Fruit fly (Drosophila melanogaster) whole organism, prepupa: ENCODE results near the gene hth.

Experiments
- Blimp-1 ChIP-seq: fragments of 200-800 bp; sonication (Bioruptor generic); optimal IDR thresholded peaks from 3 replicates; lab custom pipeline; 2017; ENCODE audit warnings: missing biosample characterization, missing genetic modification characterization, mild to moderate bottlenecking, moderate library complexity, missing genetic modification reagents
- CG10631 ChIP-seq: fragments of 200-800 bp; sonication (Bioruptor generic); optimal IDR thresholded peaks from 2 replicates; lab custom pipeline; 2016; ENCODE audit warnings: missing biosample characterization, missing genetic modification characterization
- CG10669 ChIP-seq: fragments of 200-800 bp; sonication (Bioruptor generic); optimal IDR thresholded peaks from 3 replicates; lab custom pipeline; 2018; ENCODE audit warnings: missing biosample characterization, mild to moderate bottlenecking, missing genetic modification characterization, moderate library complexity
- CG11294 ChIP-seq: fragments of 200-800 bp; sonication (Bioruptor generic); IDR thresholded peaks from 2 replicates; pipeline ENCODE4 v1.3.6; 2022; ENCODE audit warnings: missing biosample characterization, missing genetic modification characterization
- CG11762 ChIP-seq: fragments of 200-800 bp; sonication (Bioruptor generic); optimal IDR thresholded peaks from 3 replicates; lab custom pipeline; 2016; ENCODE audit warnings: missing biosample characterization, missing genetic modification characterization; ENCODE audit not compliant: insufficient read depth
- CG15336 ChIP-seq: fragments of 200-800 bp; sonication (Bioruptor generic); IDR thresholded peaks from 2 replicates; pipeline ENCODE4 v1.3.6; 2022; ENCODE audit warnings: missing biosample characterization, missing genetic modification characterization
- CG16779 ChIP-seq: fragments of 200-800 bp; sonication (Bioruptor generic); optimal IDR thresholded peaks from 3 replicates; lab custom pipeline; 2017; ENCODE audit warnings: missing biosample characterization, mild to moderate bottlenecking, missing genetic modification characterization
- CG3032 ChIP-seq: fragments of 200-800 bp; optimal IDR thresholded peaks from 2 replicates; lab custom pipeline; 2019; ENCODE audit warnings: missing biosample characterization, mild to moderate bottlenecking, missing genetic modification characterization, moderate library complexity
- CG31627 ChIP-seq: fragments of 200-800 bp; sonication (Bioruptor generic); optimal IDR thresholded peaks from 3 replicates; lab custom pipeline; 2016; ENCODE audit warnings: missing biosample characterization, missing genetic modification characterization
- CG32006 ChIP-seq: fragments of 200-800 bp; sonication (Bioruptor generic); optimal IDR thresholded peaks from 3 replicates; lab custom pipeline; 2017; ENCODE audit warnings: missing biosample characterization, mild to moderate bottlenecking, missing genetic modification characterization
- CG3919 ChIP-seq: fragments of 200-800 bp; sonication (Bioruptor generic); optimal IDR thresholded peaks from 3 replicates; lab custom pipeline; 2016; ENCODE audit warnings: missing biosample characterization, missing genetic modification characterization
- CG6163 ChIP-seq: fragments of 200-800 bp; sonication (Bioruptor generic); IDR thresholded peaks from 3 replicates; pipeline ENCODE4 v1.3.6; 2022; ENCODE audit warnings: missing biosample characterization, missing genetic modification characterization
- CG6276 ChIP-seq: fragments of 200-800 bp; sonication (Bioruptor generic); optimal IDR thresholded peaks from 2 replicates; lab custom pipeline; 2017; ENCODE audit warnings: missing biosample characterization, mild to moderate bottlenecking, missing genetic modification characterization
- CG6808 ChIP-seq: fragments of 200-800 bp; sonication (Bioruptor generic); optimal IDR thresholded peaks from 3 replicates; lab custom pipeline; 2017; ENCODE audit warnings: missing biosample characterization, missing genetic modification characterization, mild to moderate bottlenecking, moderate library complexity, missing genetic modification reagents
- CG6854 ChIP-seq: fragments of 200-800 bp; sonication (Bioruptor generic); optimal IDR thresholded peaks from 2 replicates; lab custom pipeline; 2017; ENCODE audit warnings: missing biosample characterization, mild to moderate bottlenecking, missing genetic modification characterization
- CG8119 ChIP-seq: fragments of 200-800 bp; sonication (Bioruptor generic); IDR thresholded peaks from 3 replicates; pipeline ENCODE4 v1.3.6; 2022; ENCODE audit warnings: missing biosample characterization, missing genetic modification characterization
- CG8632 ChIP-seq: fragments of 200-800 bp; sonication (Bioruptor generic); optimal IDR thresholded peaks from 3 replicates; lab custom pipeline; 2016; ENCODE audit warnings: missing biosample characterization, missing genetic modification characterization
- Eip75B ChIP-seq: fragments of 200-800 bp; sonication (Bioruptor generic); optimal IDR thresholded peaks from 3 replicates; lab custom pipeline; 2016; ENCODE audit warnings: missing biosample characterization, missing genetic modification characterization
- Eip78C ChIP-seq: fragments of 200-800 bp; sonication (Bioruptor generic); peaks from one replicate; lab custom pipeline; 2016; ENCODE audit warnings: missing biosample characterization, missing genetic modification characterization
- Eip93F ChIP-seq: fragments of 200-800 bp; sonication (Bioruptor generic); optimal IDR thresholded peaks from 2 replicates; lab custom pipeline; 2016; ENCODE audit warnings: missing biosample characterization, mild to moderate bottlenecking, missing genetic modification characterization
- Ets96B ChIP-seq: fragments of 200-800 bp; optimal IDR thresholded peaks from 2 replicates; lab custom pipeline; 2019; ENCODE audit warnings: missing biosample characterization, mild to moderate bottlenecking, missing genetic modification characterization, moderate library complexity
- Hr38 ChIP-seq: sonication (Bioruptor generic); optimal IDR thresholded peaks from 2 replicates; lab custom pipeline; 2016; ENCODE audit warnings: missing biosample characterization, missing genetic modification characterization
- Hr39 ChIP-seq: fragments of 200-800 bp; sonication (Bioruptor generic); optimal IDR thresholded peaks from 2 replicates; lab custom pipeline; 2016; ENCODE audit warnings: missing biosample characterization, missing genetic modification characterization
- Hr4 ChIP-seq: fragments of 200-800 bp; sonication (Bioruptor generic); optimal IDR thresholded peaks from 3 replicates; lab custom pipeline; 2016; ENCODE audit warnings: missing biosample characterization, missing genetic modification characterization
- Lpt ChIP-seq: fragments of 200-800 bp; sonication (Bioruptor generic); optimal IDR thresholded peaks from 3 replicates; lab custom pipeline; 2016; ENCODE audit warnings: missing biosample characterization, missing genetic modification characterization
- Met ChIP-seq: fragments of 200-800 bp; sonication (Bioruptor generic); optimal IDR thresholded peaks from 3 replicates; lab custom pipeline; 2016; ENCODE audit warnings: missing biosample characterization, missing genetic modification characterization
- OdsH ChIP-seq: fragments of 200-800 bp; sonication (Bioruptor generic); optimal IDR thresholded peaks from 3 replicates; lab custom pipeline; 2016; ENCODE audit warnings: missing biosample characterization, missing genetic modification characterization
- Smox ChIP-seq: fragments of 200-800 bp; sonication (Bioruptor generic); optimal IDR thresholded peaks from 3 replicates; lab custom pipeline; 2016; ENCODE audit warnings: missing biosample characterization, missing genetic modification characterization
- Sox102F ChIP-seq: fragments of 200-800 bp; sonication (Bioruptor generic); optimal IDR thresholded peaks from 2 replicates; lab custom pipeline; 2016; ENCODE audit warnings: missing biosample characterization, mild to moderate bottlenecking, missing genetic modification characterization
- Sox15 ChIP-seq: fragments of 200-800 bp; sonication (Bioruptor generic); optimal IDR thresholded peaks from 3 replicates; lab custom pipeline; 2016; ENCODE audit warnings: missing biosample characterization, missing genetic modification characterization
- achi ChIP-seq: fragments of 200-800 bp; sonication (Bioruptor generic); optimal IDR thresholded peaks from 3 replicates; lab custom pipeline; 2016; ENCODE audit warnings: missing biosample characterization, missing genetic modification characterization
- acj6 ChIP-seq: fragments of 200-800 bp; sonication (Bioruptor generic); optimal IDR thresholded peaks from 3 replicates; lab custom pipeline; 2016; ENCODE audit warnings: missing biosample characterization, missing genetic modification characterization
- cyc ChIP-seq: fragments of 200-800 bp; sonication (Bioruptor generic); optimal IDR thresholded peaks from 3 replicates; lab custom pipeline; 2016; ENCODE audit warnings: missing biosample characterization, missing genetic modification characterization
- dac ChIP-seq: fragments of 200-800 bp; sonication (Bioruptor generic); optimal IDR thresholded peaks from 2 replicates; lab custom pipeline; 2017; ENCODE audit warnings: missing biosample characterization, mild to moderate bottlenecking, missing genetic modification characterization
- dsx ChIP-seq: fragments of 200-800 bp; optimal IDR thresholded peaks from 3 replicates; lab custom pipeline; 2019; ENCODE audit warnings: missing biosample characterization, mild to moderate bottlenecking, missing genetic modification characterization, moderate library complexity; ENCODE audit not compliant: poor library complexity, severe bottlenecking
- esn ChIP-seq: fragments of 200-800 bp; sonication (Bioruptor generic); optimal IDR thresholded peaks from 2 replicates; lab custom pipeline; 2016; ENCODE audit warnings: missing biosample characterization, mild to moderate bottlenecking, missing genetic modification characterization, moderate library complexity
- fd59A ChIP-seq: fragments of 200-800 bp; sonication (Bioruptor generic); optimal IDR thresholded peaks from 2 replicates; lab custom pipeline; 2017; ENCODE audit warnings: missing biosample characterization, mild to moderate bottlenecking, missing genetic modification characterization, missing genetic modification reagents
- fkh ChIP-seq: fragments of 200-800 bp; sonication (Bioruptor generic); optimal IDR thresholded peaks from 3 replicates; lab custom pipeline; 2017; ENCODE audit warnings: missing biosample characterization, mild to moderate bottlenecking, missing genetic modification characterization, moderate library complexity
- lz ChIP-seq: fragments of 200-800 bp; sonication (Bioruptor generic); optimal IDR thresholded peaks from 3 replicates; lab custom pipeline; 2016; ENCODE audit warnings: missing biosample characterization, missing genetic modification characterization
- net ChIP-seq: fragments of 200-800 bp; sonication (Bioruptor generic); optimal IDR thresholded peaks from 3 replicates; lab custom pipeline; 2016; ENCODE audit warnings: missing biosample characterization, missing genetic modification characterization
- pdm3 ChIP-seq: fragments of 200-800 bp; sonication (Bioruptor generic); optimal IDR thresholded peaks from 3 replicates; lab custom pipeline; 2016; ENCODE audit warnings: missing biosample characterization, missing genetic modification characterization
- salr ChIP-seq, 2 experiments: fragments of 200-800 bp; sonication (Bioruptor generic); optimal IDR thresholded peaks; 3 replicates each; lab custom pipeline; 2016 to 2018; ENCODE audit warnings: missing biosample characterization in 2 of 2, missing genetic modification characterization in 2 of 2, mild to moderate bottlenecking in 1 of 2
- svp ChIP-seq: fragments of 200-800 bp; sonication (Bioruptor generic); peaks from one replicate; lab custom pipeline; 2016; ENCODE audit warnings: missing biosample characterization, missing genetic modification characterization
- topi ChIP-seq: fragments of 200-800 bp; sonication (Bioruptor generic); optimal IDR thresholded peaks from 3 replicates; lab custom pipeline; 2016; ENCODE audit warnings: missing biosample characterization, missing genetic modification characterization
- vri ChIP-seq: fragments of 200-800 bp; sonication (Bioruptor generic); optimal IDR thresholded peaks from 3 replicates; lab custom pipeline; 2016; ENCODE audit warnings: missing biosample characterization, mild to moderate bottlenecking, missing genetic modification characterization

The hth gene

DNA sequence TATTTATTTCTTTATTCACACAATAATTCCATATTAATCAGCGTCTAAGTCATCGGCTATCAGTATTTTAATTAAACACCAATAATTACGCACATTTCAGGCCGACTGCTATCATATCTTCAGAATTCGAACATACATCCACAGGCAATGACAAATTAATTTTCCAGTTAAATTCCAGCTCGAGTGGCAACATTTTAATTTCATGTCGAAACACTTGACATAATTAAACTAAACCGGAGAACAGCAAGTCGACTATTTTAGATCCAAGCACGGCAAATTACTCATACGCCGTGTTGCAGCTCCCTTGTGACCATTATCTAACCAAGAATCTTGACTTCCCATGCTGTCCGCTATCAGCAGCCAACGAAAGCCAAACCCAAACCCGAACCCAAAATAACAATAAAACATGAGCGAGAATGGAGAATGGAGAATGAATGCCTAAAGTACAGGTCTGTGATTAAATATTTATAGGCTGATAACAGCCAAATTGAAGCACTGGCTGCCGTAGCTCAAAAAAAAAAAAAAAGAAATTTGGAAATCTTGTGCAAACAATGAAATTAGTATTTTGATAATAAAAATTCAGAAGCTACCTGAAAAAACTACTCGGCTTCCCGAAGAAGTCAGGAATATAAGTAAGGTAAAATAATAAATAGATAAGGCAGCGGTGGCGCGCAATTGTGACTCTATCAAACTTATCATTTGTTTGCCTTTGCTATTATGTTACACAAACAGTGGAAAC, 72.8 kb downstream of the hth start:
- TF ChIP-seq svp (GFP tag; lab: Kevin White, UChicago), result peak; percentile 13
- no peak for TF ChIP-seq Ets96B (tag; lab: Kevin White, UChicago)
- no peak for TF ChIP-seq CG3919 (GFP tag; lab: Kevin White, UChicago)
- TF ChIP-seq CG11294 (GFP tag; lab: Robert Waterston, UW), result no peak
- no peak for TF ChIP-seq CG6276 (GFP tag; lab: Kevin White, UChicago)
- TF ChIP-seq OdsH (GFP tag; lab: Kevin White, UChicago), result no peak
- TF ChIP-seq vri (GFP tag; lab: Kevin White, UChicago), result peak; percentile 14
- no peak for TF ChIP-seq Hr38 (GFP tag; lab: Kevin White, UChicago)
- no peak for TF ChIP-seq Lpt
- TF ChIP-seq Sox15 (GFP tag; lab: Kevin White, UChicago), result no peak
- TF ChIP-seq CG31627 (GFP tag; lab: Kevin White, UChicago), result no peak
- no peak for TF ChIP-seq lz
- no peak for TF ChIP-seq fd59A (GFP tag; lab: Kevin White, UChicago)
- peak; percentile 92 for TF ChIP-seq fkh (GFP tag; lab: Kevin White, UChicago)
- TF ChIP-seq Blimp-1 (GFP tag; lab: Kevin White, UChicago), result no peak
- TF ChIP-seq Met (GFP tag; lab: Kevin White, UChicago), result no peak
- TF ChIP-seq Sox102F, result no peak
- TF ChIP-seq, all 60 proteins: peak for 3

dm6 chr3R:10564229-10564628, 75.1 kb downstream of the hth start:
- TF ChIP-seq pdm3, result no peak
- peak; percentile 5 for TF ChIP-seq Hr39
- peak; percentile 6 for TF ChIP-seq achi (GFP tag; lab: Kevin White, UChicago)
- 0 out of 3 replicates have a peak, but pooled peaks have one; percentile 19 for TF ChIP-seq CG8119 (GFP tag; lab: Robert Waterston, UW)
- TF ChIP-seq CG6163, result no peak
- no peak for TF ChIP-seq Ets96B (tag; lab: Kevin White, UChicago)
- TF ChIP-seq esn (GFP tag; lab: Kevin White, UChicago), result peak; percentile 11
- peak; percentile 22 for TF ChIP-seq CG32006 (GFP tag; lab: Kevin White, UChicago)
- TF ChIP-seq CG10631 (GFP tag; lab: Kevin White, UChicago), result peak; percentile 9
- TF ChIP-seq CG3919 (GFP tag; lab: Kevin White, UChicago), result peak; percentile 18
- TF ChIP-seq Smox, result no peak
- no peak for TF ChIP-seq CG11294 (GFP tag; lab: Robert Waterston, UW)
- TF ChIP-seq salr (GFP tag; optimal IDR thresholded peaks at IDR 0.05; lab: Kevin White, UChicago), result no peak
- peak; percentile 27 for TF ChIP-seq OdsH (GFP tag; lab: Kevin White, UChicago)
- no peak for TF ChIP-seq fd59A (GFP tag; lab: Kevin White, UChicago)
- TF ChIP-seq acj6, result peak; percentile 22
- TF ChIP-seq Met (GFP tag; lab: Kevin White, UChicago), result no peak
- peak; percentile 50 for TF ChIP-seq Eip78C (GFP tag; lab: Kevin White, UChicago)
- peak; percentile 25; the same call in 1 of the 2 replicates for TF ChIP-seq CG15336 (GFP tag; lab: Robert Waterston, UW)
- no peak for TF ChIP-seq CG6808 (GFP tag; lab: Kevin White, UChicago)
- TF ChIP-seq CG6854, result no peak
- TF ChIP-seq Blimp-1 (GFP tag; lab: Kevin White, UChicago), result no peak
- no peak for TF ChIP-seq cyc (GFP tag; lab: Kevin White, UChicago)
- peak; percentile 10 for TF ChIP-seq Hr4 (GFP tag; lab: Kevin White, UChicago)

DNA sequence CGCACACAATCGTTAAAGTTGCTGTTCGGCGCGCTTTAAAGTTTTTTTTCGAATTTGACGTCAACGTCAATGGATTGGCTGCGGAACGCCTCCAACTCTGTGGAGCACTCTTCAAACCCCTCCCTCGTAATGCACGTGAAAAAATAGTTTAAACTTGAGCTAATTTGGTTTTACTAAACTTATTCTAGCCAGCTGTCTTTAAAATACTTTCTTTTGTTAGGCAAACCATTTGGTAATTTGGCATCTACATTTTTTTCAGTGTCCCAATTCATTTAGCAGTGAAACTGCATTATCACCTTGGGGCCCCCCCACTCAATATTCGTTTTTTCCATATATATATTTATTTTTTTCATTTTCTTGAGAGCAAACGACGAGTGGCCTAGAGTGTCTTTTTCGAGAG, 78.8 kb downstream of the hth start:
- TF ChIP-seq Eip93F (no peak), CG10669 (GFP tag; lab: Kevin White, UChicago) (peak; percentile 32), dsx (GFP tag; lab: Kevin White, UChicago) (no peak), dac (GFP tag; lab: Kevin White, UChicago) (no peak), svp (GFP tag; lab: Kevin White, UChicago) (peak; percentile 44), fkh (GFP tag; lab: Kevin White, UChicago) (no peak), CG11294 (GFP tag; lab: Robert Waterston, UW) (peak; percentile 29; the same call in 1 of the 2 replicates), CG3919 (GFP tag; lab: Kevin White, UChicago) (peak; percentile 31), Smox (peak; percentile 7), CG16779 (tag; lab: Kevin White, UChicago) (no peak), CG3032 (tag; lab: Kevin White, UChicago) (no peak), CG8632 (GFP tag; lab: Kevin White, UChicago) (no peak), CG6854 (no peak), acj6 (peak; percentile 30), CG11762 (GFP tag; lab: Kevin White, UChicago) (no peak), topi (no peak), Ets96B (tag; lab: Kevin White, UChicago) (peak; percentile 26), achi (GFP tag; lab: Kevin White, UChicago) (peak; percentile 19), net (GFP tag; lab: Kevin White, UChicago) (peak; percentile 8), CG31627 (GFP tag; lab: Kevin White, UChicago) (no peak), cyc (GFP tag; lab: Kevin White, UChicago) (peak; percentile 23), Eip75B (GFP tag; lab: Kevin White, UChicago) (peak; percentile 5)
